Worm (Caenorhabditis elegans): ENCODE data around the gene Y39G8C.2.

- TF ChIP-seq skn-1 (tag; optimal IDR thresholded peaks at IDR 0.05) = no peak
- no peak for TF ChIP-seq ceh-28 (tag; optimal IDR thresholded peaks at IDR 0.05)
- TF ChIP-seq nhr-23 (tag; optimal IDR thresholded peaks at IDR 0.05) = no peak
- no peak for TF ChIP-seq lin-39 (tag; optimal IDR thresholded peaks at IDR 0.05)
- no peak for TF ChIP-seq elt-1 (tag; optimal IDR thresholded peaks at IDR 0.05)
- no peak for TF ChIP-seq nhr-237 (tag; optimal IDR thresholded peaks at IDR 0.05)
- no peak for TF ChIP-seq unc-39 (tag; optimal IDR thresholded peaks at IDR 0.05)
- TF ChIP-seq nhr-76 (tag; optimal IDR thresholded peaks at IDR 0.05) = no peak
- no peak for TF ChIP-seq lsy-12 (tag; optimal IDR thresholded peaks at IDR 0.05)
Observed at ce11 chrII:14136302-14136701, 38.9 kb upstream of the Y39G8C.2 start.
